Worm (Caenorhabditis elegans): ENCODE results near the gene sssh-1.
A peak's percentile ranks its signal among the peaks of the same experiment; 100 is the strongest.

Gene sssh-1

DNA sequence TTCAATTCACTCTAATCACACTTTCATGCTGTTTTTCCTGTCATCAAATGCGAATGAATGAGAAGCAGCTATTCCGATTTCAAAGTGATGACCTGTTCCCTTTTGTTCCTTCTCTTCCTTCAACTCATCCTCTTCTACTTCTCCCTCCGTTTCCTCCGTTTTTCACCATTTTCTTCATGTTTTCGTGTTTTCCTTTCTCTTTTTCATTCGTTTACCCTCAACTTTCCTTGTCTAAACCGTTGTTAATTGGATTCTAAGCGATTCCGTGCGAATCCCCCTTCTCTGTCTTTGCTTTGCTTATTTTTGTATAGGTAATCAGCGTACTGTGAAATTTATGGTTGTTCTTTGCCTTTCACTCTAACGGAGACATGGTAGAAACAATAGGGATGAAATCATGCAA, 10.1 kb downstream of the sssh-1 start:
- no peak for TF ChIP-seq ceh-43 (GFP tag; optimal IDR thresholded peaks at IDR 0.05)
- peak; percentile 32 for TF ChIP-seq sptf-1 (tag; optimal IDR thresholded peaks at IDR 0.05)

DNA sequence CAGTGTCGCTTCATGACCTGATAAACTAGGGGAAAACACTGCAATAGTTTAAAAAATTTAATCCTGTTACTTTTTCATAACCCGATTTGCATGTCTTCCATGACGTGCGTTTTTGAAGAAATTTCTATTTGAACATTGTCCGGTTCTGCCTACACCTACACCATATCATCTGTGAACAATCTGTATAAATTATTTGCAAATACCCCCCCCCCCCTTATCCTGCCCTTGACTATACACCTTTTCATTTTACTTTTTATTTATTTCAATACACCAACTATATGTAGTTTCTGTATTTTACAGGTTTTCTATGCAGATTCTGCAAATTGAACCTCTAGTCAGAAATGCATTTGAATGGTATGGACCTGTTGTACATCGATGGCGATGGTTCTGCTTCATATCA, 12.4 kb downstream of the sssh-1 start, which contains the start of gene daf-6:
Gene daf-6, plus strand, starts transcription at position 301 of the 400 bp plus-strand sequence.
- TF ChIP-seq lin-32 (GFP tag; optimal IDR thresholded peaks at IDR 0.05) (no peak), ces-1 (GFP tag; optimal IDR thresholded peaks at IDR 0.05) (no peak), elt-1 (tag; optimal IDR thresholded peaks at IDR 0.05; ENCODE audit: borderline replicate concordance, insufficient read depth) (no peak), pha-4 (tag; optimal IDR thresholded peaks at IDR 0.05) (no peak)

ce11 chrX:14894380-14894779, 18.6 kb downstream of the sssh-1 start:
- TF ChIP-seq tbx-8 (GFP tag; optimal IDR thresholded peaks at IDR 0.05) (no peak), hlh-1 (tag; optimal IDR thresholded peaks at IDR 0.05) (no peak), mls-2 (tag; optimal IDR thresholded peaks at IDR 0.05) (no peak), sem-2 (GFP tag; optimal IDR thresholded peaks at IDR 0.05) (no peak), elt-1 (tag; optimal IDR thresholded peaks at IDR 0.05; ENCODE audit: borderline replicate concordance, insufficient read depth) (no peak), nhr-2 (tag; optimal IDR thresholded peaks at IDR 0.05) (no peak), sptf-1 (tag; optimal IDR thresholded peaks at IDR 0.05) (no peak), lin-32 (GFP tag; optimal IDR thresholded peaks at IDR 0.05) (no peak), M03D4.4 (tag; optimal IDR thresholded peaks at IDR 0.05) (no peak), pha-4 (tag; optimal IDR thresholded peaks at IDR 0.05) (no peak), ceh-83 (GFP tag; optimal IDR thresholded peaks at IDR 0.05) (no peak), ceh-43 (GFP tag; optimal IDR thresholded peaks at IDR 0.05) (no peak), zip-8 (tag; optimal IDR thresholded peaks at IDR 0.05) (no peak), ceh-39 (tag; optimal IDR thresholded peaks at IDR 0.05) (no peak), ztf-11 (tag; optimal IDR thresholded peaks at IDR 0.05) (no peak), flh-1 (GFP tag; optimal IDR thresholded peaks at IDR 0.05) (no peak)

ce11 chrX:14894845-14895244, 19.1 kb downstream of the sssh-1 start, which contains the start of gene nac-1:
TSS of gene nac-1 (plus strand) at chrX:14895145.
- TF ChIP-seq lin-32 (GFP tag; optimal IDR thresholded peaks at IDR 0.05) (no peak), sptf-1 (tag; optimal IDR thresholded peaks at IDR 0.05) (no peak), ztf-11 (tag; optimal IDR thresholded peaks at IDR 0.05) (no peak), snpc-4 (tag; optimal IDR thresholded peaks at IDR 0.05) (no peak), M03D4.4 (tag; optimal IDR thresholded peaks at IDR 0.05) (no peak), mab-5 (tag; optimal IDR thresholded peaks at IDR 0.05) (no peak)

ce11 chrX:14897192-14897591, 21.4 kb downstream of the sssh-1 start:
- TF ChIP-seq tbx-8 (GFP tag; optimal IDR thresholded peaks at IDR 0.05) (no peak), mep-1 (tag; optimal IDR thresholded peaks at IDR 0.05) (no peak), zip-8 (tag; optimal IDR thresholded peaks at IDR 0.05) (no peak), elt-3 (tag; optimal IDR thresholded peaks at IDR 0.05) (no peak), nhr-12 (tag; optimal IDR thresholded peaks at IDR 0.05) (no peak), nhr-2 (tag; optimal IDR thresholded peaks at IDR 0.05) (no peak), nhr-28 (tag; optimal IDR thresholded peaks at IDR 0.05) (no peak), cnd-1 (tag; optimal IDR thresholded peaks at IDR 0.05) (no peak), ces-1 (GFP tag; optimal IDR thresholded peaks at IDR 0.05) (no peak), lin-13 (tag; optimal IDR thresholded peaks at IDR 0.05) (no peak), ceh-83 (GFP tag; optimal IDR thresholded peaks at IDR 0.05) (no peak), unc-120 (tag; optimal IDR thresholded peaks at IDR 0.05; ENCODE audit: poor library complexity, severe bottlenecking) (no peak), hlh-1 (tag; optimal IDR thresholded peaks at IDR 0.05) (no peak), drap-1 (GFP tag; optimal IDR thresholded peaks at IDR 0.05) (no peak), ztf-11 (tag; optimal IDR thresholded peaks at IDR 0.05) (no peak)

DNA sequence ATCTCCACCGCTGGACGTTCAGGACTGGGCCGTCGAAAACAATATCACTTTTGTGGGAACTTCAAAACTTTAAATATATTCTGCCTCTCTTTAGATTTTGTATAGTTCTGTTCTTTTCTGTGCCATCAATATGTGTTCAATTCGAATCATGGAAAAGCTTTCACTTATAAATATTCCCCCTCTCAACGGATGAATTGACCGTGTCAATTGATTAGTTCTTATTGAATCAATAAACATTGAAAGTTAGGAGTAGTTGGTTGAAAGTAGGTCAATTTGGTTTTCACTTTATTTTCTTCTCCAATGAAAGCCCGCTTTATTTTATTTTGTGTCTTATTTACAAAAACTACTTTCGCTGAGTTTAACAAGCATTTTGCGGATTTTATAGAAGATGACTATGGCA, 22.4 kb downstream of the sssh-1 start, which contains the start of gene lips-8:
Gene lips-8, plus strand, starts transcription at position 301 of the 400 bp plus-strand sequence.
- no peak for TF ChIP-seq tbx-8 (GFP tag; optimal IDR thresholded peaks at IDR 0.05)

DNA sequence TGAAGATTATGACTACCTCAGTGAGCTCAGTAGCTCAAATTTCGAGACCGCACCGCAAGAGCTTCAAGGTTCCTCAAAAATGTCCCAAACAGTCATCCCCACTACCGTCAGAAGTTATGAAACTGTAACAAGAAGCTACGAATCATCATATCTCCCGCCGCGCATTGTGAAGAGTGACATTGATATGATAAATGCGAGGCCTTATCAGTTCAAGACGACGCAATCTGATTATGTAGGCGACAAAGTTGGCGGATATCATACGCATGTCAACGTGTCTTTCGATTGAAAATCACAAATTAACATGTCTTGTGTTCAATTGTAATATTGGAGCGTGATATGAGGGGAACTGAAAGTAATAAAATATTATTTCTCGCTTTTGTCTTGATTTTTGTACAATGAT, 24.7 kb downstream of the sssh-1 start:
- TF ChIP-seq elt-3 (tag; optimal IDR thresholded peaks at IDR 0.05) = peak; percentile 59
- no peak for TF ChIP-seq zip-8 (tag; optimal IDR thresholded peaks at IDR 0.05)
